Worm (Caenorhabditis elegans) whole organism, L4/young adult: ENCODE data around the gene frm-5.1.
"Not testable (repeated sequence)": the region's sequence is repeated elsewhere in the genome, so short reads cannot be mapped to it uniquely, and the experiment has no call there.

Experiments
- W03F9.2 ChIP-seq: fragments of 150-350 bp; optimal IDR thresholded peaks from 2 replicates; lab custom pipeline; 2014; ENCODE audit warnings: missing biosample characterization, missing genetic modification characterization
- dao-5 ChIP-seq: sonication (generic microtip); optimal IDR thresholded peaks from 2 replicates; lab custom pipeline; 2016; ENCODE audit warnings: missing genotype, missing genetic modification characterization, moderate library complexity, missing compliant biosample characterization
- him-1 ChIP-seq: sonication (generic microtip); optimal IDR thresholded peaks from 2 replicates; lab custom pipeline; 2016; ENCODE audit warnings: missing genotype, missing genetic modification reagents, missing genetic modification characterization, missing compliant biosample characterization

The frm-5.1 gene

ce11 chrIV:58818-59217 is 10.1 kb upstream of the frm-5.1 start, which contains the start of gene T05C7.5:
Gene T05C7.5 (minus strand): TSS chrIV:58918.
- TF ChIP-seq him-1 (tag; lab: Kevin White, UChicago) (no peak), dao-5 (tag; lab: Kevin White, UChicago) (no peak), W03F9.2 (no peak)

- TF ChIP-seq him-1 (tag; lab: Kevin White, UChicago): no peak
- TF ChIP-seq W03F9.2: no peak
- no peak for TF ChIP-seq dao-5 (tag; lab: Kevin White, UChicago)
Measured at ce11 chrIV:53539-53938, 4.9 kb upstream of the frm-5.1 start, which contains the start of gene T05C7.4. Gene T05C7.4 (minus strand): TSS chrIV:53639.

- TF ChIP-seq W03F9.2 (no peak), him-1 (tag; lab: Kevin White, UChicago) (no peak), dao-5 (tag; lab: Kevin White, UChicago) (no peak)
Measured at ce11 chrIV:51219-51618, 2.5 kb upstream of the frm-5.1 start.

- TF ChIP-seq him-1 (tag; lab: Kevin White, UChicago); W03F9.2; dao-5 (tag; lab: Kevin White, UChicago): not testable (repeated sequence)
Measured at ce11 chrIV:341-740, 48.3 kb downstream of the frm-5.1 start, which contains the start of gene frm-5.2. Gene frm-5.2 (plus strand): TSS chrIV:641.
